Fruit fly (Drosophila melanogaster) whole organism, pupa: Measurements from ENCODE around the gene CG31381.

Experiments used
- CG10348 ChIP-seq: fragments of 200-800 bp; sonication (Bioruptor generic); IDR thresholded peaks from 2 replicates; pipeline ENCODE4 v1.3.6; 2022; ENCODE audit warnings: missing biosample characterization, missing genetic modification characterization
- CG12605 ChIP-seq: fragments of 200-800 bp; sonication (Bioruptor generic); IDR thresholded peaks from 2 replicates; pipeline ENCODE4 v1.3.6; 2022; ENCODE audit warnings: missing biosample characterization, missing genetic modification characterization
- CG13204 ChIP-seq: fragments of 200-800 bp; sonication (Bioruptor generic); optimal IDR thresholded peaks from 2 replicates; lab custom pipeline; 2018; ENCODE audit warnings: missing biosample characterization, mild to moderate bottlenecking, missing genetic modification characterization, moderate library complexity
- CG14655 ChIP-seq: fragments of 200-800 bp; sonication (Bioruptor generic); optimal IDR thresholded peaks from 3 replicates; lab custom pipeline; 2017; ENCODE audit warnings: mild to moderate bottlenecking, missing biosample characterization, missing genetic modification reagents, missing genetic modification characterization
- CG15710 ChIP-seq: fragments of 200-800 bp; sonication (Bioruptor generic); optimal IDR thresholded peaks from 2 replicates; lab custom pipeline; 2018; ENCODE audit warnings: missing biosample characterization, mild to moderate bottlenecking, missing genetic modification characterization, moderate library complexity
- CG17806 ChIP-seq: fragments of 200-800 bp; sonication (Bioruptor generic); optimal IDR thresholded peaks from 2 replicates; lab custom pipeline; 2018; ENCODE audit warnings: missing biosample characterization, mild to moderate bottlenecking, missing genetic modification characterization, moderate library complexity
- CG32121 ChIP-seq: fragments of 200-800 bp; sonication (Bioruptor generic); IDR thresholded peaks from 2 replicates; pipeline ENCODE4 v1.3.6; 2022; ENCODE audit warnings: missing biosample characterization, missing genetic modification characterization
- CG34367 ChIP-seq: fragments of 200-800 bp; sonication (Bioruptor generic); optimal IDR thresholded peaks from 2 replicates; lab custom pipeline; 2018; ENCODE audit warnings: missing biosample characterization, mild to moderate bottlenecking, missing genetic modification characterization
- CG4496 ChIP-seq: fragments of 200-800 bp; sonication (Bioruptor generic); IDR thresholded peaks from 3 replicates; pipeline ENCODE4 v1.3.6; 2022; ENCODE audit warnings: missing biosample characterization, missing genetic modification characterization
- CG8159 ChIP-seq: fragments of 200-800 bp; sonication (Bioruptor generic); optimal IDR thresholded peaks from 3 replicates; lab custom pipeline; 2018; ENCODE audit warnings: missing biosample characterization, mild to moderate bottlenecking, missing genetic modification characterization, moderate library complexity
- CG8301 ChIP-seq: fragments of 200-800 bp; sonication (Bioruptor generic); optimal IDR thresholded peaks from 2 replicates; lab custom pipeline; 2018; ENCODE audit warnings: missing biosample characterization, mild to moderate bottlenecking, missing genetic modification characterization
- CG9948 ChIP-seq: fragments of 200-800 bp; sonication (Bioruptor generic); optimal IDR thresholded peaks from 2 replicates; lab custom pipeline; 2018; ENCODE audit warnings: missing biosample characterization, mild to moderate bottlenecking, missing genetic modification characterization, moderate library complexity
- D1 ChIP-seq: fragments of 200-800 bp; sonication (Bioruptor generic); optimal IDR thresholded peaks from 2 replicates; lab custom pipeline; 2018; ENCODE audit warnings: missing biosample characterization, mild to moderate bottlenecking, missing genetic modification characterization, moderate library complexity
- EcR ChIP-seq: fragments of 200-800 bp; sonication (Bioruptor generic); optimal IDR thresholded peaks from 3 replicates; lab custom pipeline; 2019; ENCODE audit warnings: missing biosample characterization, missing genetic modification characterization, mild to moderate bottlenecking, moderate library complexity, missing genetic modification reagents
- Ets98B ChIP-seq: fragments of 200-800 bp; sonication (Bioruptor generic); IDR thresholded peaks from 2 replicates; pipeline ENCODE4 v1.3.6; 2022; ENCODE audit warnings: missing biosample characterization, missing genetic modification characterization
- Pif1A ChIP-seq: fragments of 200-800 bp; sonication (Bioruptor generic); optimal IDR thresholded peaks from 3 replicates; lab custom pipeline; 2016; ENCODE audit warnings: missing biosample characterization, missing genetic modification characterization
- Pif1B ChIP-seq: fragments of 200-800 bp; sonication (Bioruptor generic); optimal IDR thresholded peaks from 3 replicates; lab custom pipeline; 2016; ENCODE audit warnings: missing biosample characterization, missing genetic modification characterization
- Snoo ChIP-seq: fragments of 200-800 bp; sonication (Bioruptor generic); optimal IDR thresholded peaks from 3 replicates; lab custom pipeline; 2017; ENCODE audit warnings: missing biosample characterization, mild to moderate bottlenecking, missing genetic modification characterization, inconsistent platforms
- fd96Ca ChIP-seq: fragments of 200-800 bp; sonication (Bioruptor generic); IDR thresholded peaks from 3 replicates; pipeline ENCODE4 v1.3.6; 2022; ENCODE audit warnings: missing biosample characterization, missing genetic modification characterization
- gl ChIP-seq: fragments of 200-800 bp; sonication (Bioruptor generic); optimal IDR thresholded peaks from 2 replicates; lab custom pipeline; 2018; ENCODE audit warnings: missing biosample characterization, mild to moderate bottlenecking, missing genetic modification characterization
- rn ChIP-seq: fragments of 200-800 bp; sonication (Bioruptor generic); IDR thresholded peaks from 2 replicates; pipeline ENCODE4 v1.3.6; 2022; ENCODE audit warnings: missing biosample characterization, missing genetic modification characterization

CG31381 gene

dm6 chr3R:24905959-24906634 is 29.3 kb downstream of the CG31381 start, which contains the start of gene CG13643:
CG13643 (minus strand) TSS chr3R:24906004.
- TF ChIP-seq CG4496 (GFP tag; lab: Robert Waterston, UW) (peak; percentile 42; the same call in 1 of the 3 replicates), CG15710 (tag; lab: Kevin White, UChicago) (no peak), CG14655 (GFP tag; lab: Kevin White, UChicago) (peak; percentile 81), gl (tag; lab: Kevin White, UChicago) (no peak), fd96Ca (no peak), rn (no peak), Snoo (tag; lab: Kevin White, UChicago) (no peak), D1 (no peak), Pif1A (peak; percentile 54), CG32121 (GFP tag; lab: Robert Waterston, UW) (peak; percentile 56), CG34367 (tag; lab: Kevin White, UChicago) (no peak), CG10348 (GFP tag; lab: Robert Waterston, UW) (no peak), Pif1B (GFP tag; lab: Kevin White, UChicago) (peak; percentile 51), CG17806 (no peak), EcR (GFP tag; lab: Kevin White, UChicago) (no peak), CG9948 (tag; lab: Kevin White, UChicago) (no peak), CG12605 (no peak), CG8159 (peak; percentile 53), CG13204 (no peak), Ets98B (peak; percentile 23; the same call in 1 of the 2 replicates), CG8301 (peak; percentile 79)

- no peak for TF ChIP-seq Pif1A
- TF ChIP-seq D1 = no peak
- TF ChIP-seq gl (tag; lab: Kevin White, UChicago) = no peak
- peak; percentile 55; the same call in 1 of the 3 replicates for TF ChIP-seq CG4496 (GFP tag; lab: Robert Waterston, UW)
- TF ChIP-seq CG8301 = peak; percentile 9
- peak; percentile 64 for TF ChIP-seq CG32121 (GFP tag; lab: Robert Waterston, UW)
- TF ChIP-seq CG12605 = peak; percentile 45; the same call in 1 of the 2 replicates
- no peak for TF ChIP-seq Snoo (tag; lab: Kevin White, UChicago)
- TF ChIP-seq fd96Ca = 0 out of 3 replicates have a peak, but pooled peaks have one; percentile 30
- TF ChIP-seq Ets98B = peak; percentile 25; the same call in 1 of the 2 replicates
These were observed 29.8 kb downstream of the CG31381 start for dm6 chr3R:24906648-24907047.

dm6 chr3R:24908034-24908433 is 31.2 kb downstream of the CG31381 start:
- no peak for TF ChIP-seq CG12605
- TF ChIP-seq fd96Ca = 0 out of 3 replicates have a peak, but pooled peaks have one; percentile 34
- no peak for TF ChIP-seq CG15710 (tag; lab: Kevin White, UChicago)
- TF ChIP-seq CG10348 (GFP tag; lab: Robert Waterston, UW) = no peak
- TF ChIP-seq EcR (GFP tag; lab: Kevin White, UChicago) = no peak
- peak; percentile 38 for TF ChIP-seq CG8301
- TF ChIP-seq CG14655 (GFP tag; lab: Kevin White, UChicago) = peak; percentile 28
- TF ChIP-seq CG32121 (GFP tag; lab: Robert Waterston, UW) = peak; percentile 68
- TF ChIP-seq CG17806 = no peak
- TF ChIP-seq CG34367 (tag; lab: Kevin White, UChicago) = no peak
- TF ChIP-seq CG4496 (GFP tag; lab: Robert Waterston, UW) = no peak
- no peak for TF ChIP-seq rn
- peak; percentile 66 for TF ChIP-seq Ets98B
- no peak for TF ChIP-seq Pif1B (GFP tag; lab: Kevin White, UChicago)
- no peak for TF ChIP-seq gl (tag; lab: Kevin White, UChicago)
- no peak for TF ChIP-seq CG9948 (tag; lab: Kevin White, UChicago)
- TF ChIP-seq CG8159 = no peak
- TF ChIP-seq Snoo (tag; lab: Kevin White, UChicago) = no peak
- no peak for TF ChIP-seq CG13204
- TF ChIP-seq D1 = no peak
- TF ChIP-seq Pif1A = no peak

- peak; percentile 41 for TF ChIP-seq CG17806
- TF ChIP-seq CG10348 (GFP tag; lab: Robert Waterston, UW) = no peak
- no peak for TF ChIP-seq gl (tag; lab: Kevin White, UChicago)
- peak; percentile 50 for TF ChIP-seq Pif1B (GFP tag; lab: Kevin White, UChicago)
- no peak for TF ChIP-seq CG9948 (tag; lab: Kevin White, UChicago)
- TF ChIP-seq CG13204 = no peak
- TF ChIP-seq fd96Ca = peak; percentile 77; the same call in 2 of the 3 replicates
- peak; percentile 2 for TF ChIP-seq CG34367 (tag; lab: Kevin White, UChicago)
- TF ChIP-seq D1 = no peak
- TF ChIP-seq CG4496 (GFP tag; lab: Robert Waterston, UW) = peak; percentile 86
- TF ChIP-seq Pif1A = no peak
- no peak for TF ChIP-seq Snoo (tag; lab: Kevin White, UChicago)
- peak; percentile 86 for TF ChIP-seq Ets98B
- no peak for TF ChIP-seq EcR (GFP tag; lab: Kevin White, UChicago)
- TF ChIP-seq CG12605 = peak; percentile 54; the same call in 1 of the 2 replicates
- TF ChIP-seq CG32121 (GFP tag; lab: Robert Waterston, UW) = peak; percentile 87
- TF ChIP-seq CG8159 = peak; percentile 39
- TF ChIP-seq CG8301 = peak; percentile 66
- peak; percentile 23 for TF ChIP-seq CG15710 (tag; lab: Kevin White, UChicago)
- peak; percentile 65 for TF ChIP-seq rn
- no peak for TF ChIP-seq CG14655 (GFP tag; lab: Kevin White, UChicago)
These were observed 33.3 kb downstream of the CG31381 start for dm6 chr3R:24910097-24910496.

- TF ChIP-seq CG8301 (no peak), CG14655 (GFP tag; lab: Kevin White, UChicago) (no peak), CG9948 (tag; lab: Kevin White, UChicago) (no peak), CG34367 (tag; lab: Kevin White, UChicago) (no peak), Pif1B (GFP tag; lab: Kevin White, UChicago) (no peak), CG13204 (no peak), CG32121 (GFP tag; lab: Robert Waterston, UW) (no peak), CG15710 (tag; lab: Kevin White, UChicago) (no peak)
These were observed 38.0 kb downstream of the CG31381 start for dm6 chr3R:24914864-24915263.
